Fruit fly (Drosophila melanogaster): ENCODE results near the gene CG2201.

CG2201 gene

DNA sequence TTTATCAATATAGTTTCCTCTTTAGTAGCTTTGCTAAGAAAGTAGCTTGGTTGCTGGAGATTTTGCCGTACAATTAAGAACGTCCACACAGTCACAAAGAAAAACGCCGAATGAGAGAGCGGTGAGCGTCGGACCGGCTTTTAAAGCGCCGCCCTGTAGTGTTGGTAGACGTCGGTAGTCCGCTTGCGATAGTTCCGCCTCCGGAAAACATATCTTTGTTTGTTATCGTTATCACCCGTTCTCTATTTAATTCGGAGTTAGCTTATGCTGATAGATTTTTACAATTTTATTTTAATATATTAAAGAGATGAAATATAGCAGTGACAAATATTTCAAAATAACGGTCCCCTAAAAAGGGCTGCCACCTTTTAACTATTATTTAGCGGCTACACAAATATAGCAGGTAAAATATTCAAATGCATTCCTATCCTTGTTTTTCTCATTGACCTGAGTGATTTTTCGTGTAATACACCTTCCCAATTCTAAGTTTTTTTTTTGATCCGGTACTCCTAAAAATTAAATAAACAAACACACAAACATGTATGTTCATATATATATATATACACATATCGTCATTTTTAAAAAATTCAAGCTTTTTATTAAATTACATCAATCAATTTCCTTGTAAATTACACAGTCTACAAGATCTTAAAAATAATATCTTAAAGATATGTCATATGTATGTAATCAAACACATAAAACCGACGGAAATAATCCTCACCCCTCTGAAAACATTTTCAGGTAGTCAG is 6.1 kb upstream of the CG2201 start, which contains the start of gene Df31 (continued):
- no peak for TF ChIP-seq abd-A (tag; optimal IDR thresholded peaks at IDR 0.05)
- peak; percentile 42 for TF ChIP-seq slou (GFP tag; optimal IDR thresholded peaks at IDR 0.05)
- no peak for TF ChIP-seq prd (optimal IDR thresholded peaks at IDR 0.05)
- no peak; the same call in 2 of the 3 replicates for TF ChIP-seq prd (GFP tag; IDR thresholded peaks at IDR 0.05)
- TF ChIP-seq CG32532 (GFP tag; IDR thresholded peaks at IDR 0.05), result peak; percentile 78
- no peak for TF ChIP-seq CG6272 (GFP tag; IDR thresholded peaks at IDR 0.05)
- TF ChIP-seq CG6765 (GFP tag; optimal IDR thresholded peaks at IDR 0.05), result no peak
- TF ChIP-seq row (GFP tag; IDR thresholded peaks at IDR 0.05), result peak; percentile 75
- TF ChIP-seq CG18476 (GFP tag; optimal IDR thresholded peaks at IDR 0.05), result peak; percentile 65
- peak; percentile 1 for TF ChIP-seq Asciz (GFP tag; optimal IDR thresholded peaks at IDR 0.05)
- TF ChIP-seq CG8089 (GFP tag; optimal IDR thresholded peaks at IDR 0.05), result no peak
- TF ChIP-seq CG1603 (tag; optimal IDR thresholded peaks at IDR 0.05), result peak; percentile 61
- peak; percentile 76 for TF ChIP-seq MBD-R2 (GFP tag; IDR thresholded peaks at IDR 0.05)
- TF ChIP-seq jumu (GFP tag; optimal IDR thresholded peaks at IDR 0.05), result peak; percentile 9
- no peak for TF ChIP-seq Awh (GFP tag; IDR thresholded peaks at IDR 0.05)
- TF ChIP-seq gcm (GFP tag; optimal IDR thresholded peaks at IDR 0.05), result no peak
- TF ChIP-seq Lhr (GFP tag; optimal IDR thresholded peaks at IDR 0.05), result peak; percentile 76
- no peak for TF ChIP-seq Bdp1 (GFP tag; optimal IDR thresholded peaks at IDR 0.05)
- peak; percentile 57 for TF ChIP-seq Meics (GFP tag; optimal IDR thresholded peaks at IDR 0.05)
- peak; percentile 57 for TF ChIP-seq Fer3 (tag; optimal IDR thresholded peaks at IDR 0.05)
- TF ChIP-seq seq (GFP tag; IDR thresholded peaks at IDR 0.05), result peak; percentile 37; the same call in 1 of the 2 replicates
- TF ChIP-seq dm (GFP tag; optimal IDR thresholded peaks at IDR 0.05), result peak; percentile 40
- peak; percentile 56 for TF ChIP-seq tup (GFP tag; optimal IDR thresholded peaks at IDR 0.05)
- no peak for TF ChIP-seq CG6654 (GFP tag; optimal IDR thresholded peaks at IDR 0.05)
- no peak for TF ChIP-seq CG12071 (GFP tag; optimal IDR thresholded peaks at IDR 0.05)
- TF ChIP-seq CG17186 (GFP tag; optimal IDR thresholded peaks at IDR 0.05), result peak; percentile 28
- TF ChIP-seq ato (GFP tag; IDR thresholded peaks at IDR 0.05; ENCODE audit: partially characterized antibody), result peak; percentile 87
- TF ChIP-seq CG1832 (GFP tag; optimal IDR thresholded peaks at IDR 0.05), result no peak
- TF ChIP-seq MTF-1 (GFP tag; optimal IDR thresholded peaks at IDR 0.05; ENCODE audit: borderline replicate concordance), result peak; percentile 27
- TF ChIP-seq eve (GFP tag; optimal IDR thresholded peaks at IDR 0.05), result peak in 1 of 2 experiments; percentile 82
- no peak; the same call in 1 of the 3 replicates for TF ChIP-seq Aef1 (GFP tag; IDR thresholded peaks at IDR 0.05)
- no peak for TF ChIP-seq Bteb2 (GFP tag; optimal IDR thresholded peaks at IDR 0.05)
- peak; percentile 89 for TF ChIP-seq hbn (GFP tag; IDR thresholded peaks at IDR 0.05; ENCODE audit: partially characterized antibody)
- TF ChIP-seq CG13123 (GFP tag; optimal IDR thresholded peaks at IDR 0.05), result no peak
- no peak for TF ChIP-seq ash1 (GFP tag; optimal IDR thresholded peaks at IDR 0.05)
- TF ChIP-seq H15 (GFP tag; IDR thresholded peaks at IDR 0.05), result no peak
- TF ChIP-seq B-H1 (GFP tag; IDR thresholded peaks at IDR 0.05), result no peak
- no peak for TF ChIP-seq pb (GFP tag; optimal IDR thresholded peaks at IDR 0.05)
- TF ChIP-seq ac (GFP tag; optimal IDR thresholded peaks at IDR 0.05), result no peak
- 0 out of 3 replicates have a peak, but pooled peaks have one; percentile 32 for TF ChIP-seq C15 (GFP tag; IDR thresholded peaks at IDR 0.05)
- no peak for TF ChIP-seq GATAe (GFP tag; conservative IDR thresholded peaks at IDR 0.05)
- TF ChIP-seq mirr (GFP tag; optimal IDR thresholded peaks at IDR 0.05), result no peak
- TF ChIP-seq Taf1 (GFP tag; IDR thresholded peaks at IDR 0.05), result no peak
- TF ChIP-seq zfh1 (GFP tag; IDR thresholded peaks at IDR 0.05), result no peak; the same call in 2 of the 3 replicates
- peak; percentile 9; the same call in 1 of the 2 replicates for TF ChIP-seq Adf1 (GFP tag; IDR thresholded peaks at IDR 0.05)
- no peak for TF ChIP-seq CG9215 (GFP tag; IDR thresholded peaks at IDR 0.05)
- peak; percentile 72 for TF ChIP-seq CG10431 (GFP tag; optimal IDR thresholded peaks at IDR 0.05)
- TF ChIP-seq CG7357 (GFP tag; IDR thresholded peaks at IDR 0.05), result no peak
- TF ChIP-seq D19B (GFP tag; optimal IDR thresholded peaks at IDR 0.05), result peak; percentile 33
- peak; percentile 74 for TF ChIP-seq caup (GFP tag; optimal IDR thresholded peaks at IDR 0.05; ENCODE audit: severe bottlenecking)

All from whole organism, embryonic.